Fruit fly (Drosophila melanogaster) whole organism, prepupa: ENCODE data around the gene CG15923.

Experiments
- Blimp-1 ChIP-seq: fragments of 200-800 bp; sonication (Bioruptor generic); optimal IDR thresholded peaks from 3 replicates; lab custom pipeline; 2017; ENCODE audit warnings: missing biosample characterization, missing genetic modification characterization, mild to moderate bottlenecking, moderate library complexity, missing genetic modification reagents
- CG10669 ChIP-seq: fragments of 200-800 bp; sonication (Bioruptor generic); optimal IDR thresholded peaks from 3 replicates; lab custom pipeline; 2018; ENCODE audit warnings: missing biosample characterization, mild to moderate bottlenecking, missing genetic modification characterization, moderate library complexity
- CG11902 ChIP-seq: fragments of 200-800 bp; sonication (Bioruptor generic); optimal IDR thresholded peaks from 3 replicates; lab custom pipeline; 2016; ENCODE audit warnings: missing biosample characterization, missing genetic modification characterization
- CG31627 ChIP-seq: fragments of 200-800 bp; sonication (Bioruptor generic); optimal IDR thresholded peaks from 3 replicates; lab custom pipeline; 2016; ENCODE audit warnings: missing biosample characterization, missing genetic modification characterization
- CG34406 ChIP-seq: fragments of 200-800 bp; sonication (Bioruptor generic); optimal IDR thresholded peaks from 3 replicates; lab custom pipeline; 2016; ENCODE audit warnings: missing biosample characterization, missing genetic modification characterization
- CG6163 ChIP-seq: fragments of 200-800 bp; sonication (Bioruptor generic); IDR thresholded peaks from 3 replicates; pipeline ENCODE4 v1.3.6; 2022; ENCODE audit warnings: missing biosample characterization, missing genetic modification characterization
- CG6808 ChIP-seq: fragments of 200-800 bp; sonication (Bioruptor generic); optimal IDR thresholded peaks from 3 replicates; lab custom pipeline; 2017; ENCODE audit warnings: missing biosample characterization, missing genetic modification characterization, mild to moderate bottlenecking, moderate library complexity, missing genetic modification reagents
- CG7368 ChIP-seq: fragments of 200-800 bp; sonication (Bioruptor generic); optimal IDR thresholded peaks from 3 replicates; lab custom pipeline; 2016; ENCODE audit warnings: missing biosample characterization, missing genetic modification characterization
- CG8319 ChIP-seq: fragments of 200-800 bp; sonication (Bioruptor generic); optimal IDR thresholded peaks from 3 replicates; lab custom pipeline; 2016; ENCODE audit warnings: missing biosample characterization, missing genetic modification characterization
- CG8632 ChIP-seq: fragments of 200-800 bp; sonication (Bioruptor generic); optimal IDR thresholded peaks from 3 replicates; lab custom pipeline; 2016; ENCODE audit warnings: missing biosample characterization, missing genetic modification characterization
- CG9139 ChIP-seq: fragments of 200-800 bp; sonication (Bioruptor generic); optimal IDR thresholded peaks from 3 replicates; lab custom pipeline; 2017; ENCODE audit warnings: missing biosample characterization, mild to moderate bottlenecking, missing genetic modification characterization
- Eip75B ChIP-seq: fragments of 200-800 bp; sonication (Bioruptor generic); optimal IDR thresholded peaks from 3 replicates; lab custom pipeline; 2016; ENCODE audit warnings: missing biosample characterization, missing genetic modification characterization
- Eip78C ChIP-seq: fragments of 200-800 bp; sonication (Bioruptor generic); peaks from one replicate; lab custom pipeline; 2016; ENCODE audit warnings: missing biosample characterization, missing genetic modification characterization
- Ets21C ChIP-seq: fragments of 200-800 bp; sonication (Bioruptor generic); optimal IDR thresholded peaks from 3 replicates; lab custom pipeline; 2016; ENCODE audit warnings: missing biosample characterization, missing genetic modification characterization
- Gug ChIP-seq: fragments of 200-800 bp; sonication (Bioruptor generic); IDR thresholded peaks from 2 replicates; pipeline ENCODE4 v1.3.6; 2022; ENCODE audit warnings: missing biosample characterization, missing genetic modification characterization
- Hr38 ChIP-seq: sonication (Bioruptor generic); optimal IDR thresholded peaks from 2 replicates; lab custom pipeline; 2016; ENCODE audit warnings: missing biosample characterization, missing genetic modification characterization
- Smox ChIP-seq: fragments of 200-800 bp; sonication (Bioruptor generic); optimal IDR thresholded peaks from 3 replicates; lab custom pipeline; 2016; ENCODE audit warnings: missing biosample characterization, missing genetic modification characterization
- Sox15 ChIP-seq: fragments of 200-800 bp; sonication (Bioruptor generic); optimal IDR thresholded peaks from 3 replicates; lab custom pipeline; 2016; ENCODE audit warnings: missing biosample characterization, missing genetic modification characterization
- achi ChIP-seq: fragments of 200-800 bp; sonication (Bioruptor generic); optimal IDR thresholded peaks from 3 replicates; lab custom pipeline; 2016; ENCODE audit warnings: missing biosample characterization, missing genetic modification characterization
- acj6 ChIP-seq: fragments of 200-800 bp; sonication (Bioruptor generic); optimal IDR thresholded peaks from 3 replicates; lab custom pipeline; 2016; ENCODE audit warnings: missing biosample characterization, missing genetic modification characterization
- cyc ChIP-seq: fragments of 200-800 bp; sonication (Bioruptor generic); optimal IDR thresholded peaks from 3 replicates; lab custom pipeline; 2016; ENCODE audit warnings: missing biosample characterization, missing genetic modification characterization
- fkh ChIP-seq: fragments of 200-800 bp; sonication (Bioruptor generic); optimal IDR thresholded peaks from 3 replicates; lab custom pipeline; 2017; ENCODE audit warnings: missing biosample characterization, mild to moderate bottlenecking, missing genetic modification characterization, moderate library complexity
- net ChIP-seq: fragments of 200-800 bp; sonication (Bioruptor generic); optimal IDR thresholded peaks from 3 replicates; lab custom pipeline; 2016; ENCODE audit warnings: missing biosample characterization, missing genetic modification characterization
- salr ChIP-seq, 2 experiments: fragments of 200-800 bp; sonication (Bioruptor generic); optimal IDR thresholded peaks; 3 replicates each; lab custom pipeline; 2016 to 2018; ENCODE audit warnings: missing biosample characterization in 2 of 2, missing genetic modification characterization in 2 of 2, mild to moderate bottlenecking in 1 of 2
- spab ChIP-seq: fragments of 200-800 bp; sonication (Bioruptor generic); optimal IDR thresholded peaks from 2 replicates; lab custom pipeline; 2017; ENCODE audit warnings: missing biosample characterization, mild to moderate bottlenecking, missing genetic modification characterization, missing genetic modification reagents
- ss ChIP-seq, 2 experiments: fragments of 200-800 bp; sonication (Bioruptor generic); optimal IDR thresholded peaks; 2 replicates in 1 of 2; 3 replicates in 1 of 2; lab custom pipeline; 2017 to 2018; ENCODE audit warnings: mild to moderate bottlenecking in 2 of 2, missing biosample characterization in 2 of 2, missing genetic modification characterization in 2 of 2, moderate library complexity in 1 of 2
- topi ChIP-seq: fragments of 200-800 bp; sonication (Bioruptor generic); optimal IDR thresholded peaks from 3 replicates; lab custom pipeline; 2016; ENCODE audit warnings: missing biosample characterization, missing genetic modification characterization
- vri ChIP-seq: fragments of 200-800 bp; sonication (Bioruptor generic); optimal IDR thresholded peaks from 3 replicates; lab custom pipeline; 2016; ENCODE audit warnings: missing biosample characterization, mild to moderate bottlenecking, missing genetic modification characterization

Gene CG15923

DNA sequence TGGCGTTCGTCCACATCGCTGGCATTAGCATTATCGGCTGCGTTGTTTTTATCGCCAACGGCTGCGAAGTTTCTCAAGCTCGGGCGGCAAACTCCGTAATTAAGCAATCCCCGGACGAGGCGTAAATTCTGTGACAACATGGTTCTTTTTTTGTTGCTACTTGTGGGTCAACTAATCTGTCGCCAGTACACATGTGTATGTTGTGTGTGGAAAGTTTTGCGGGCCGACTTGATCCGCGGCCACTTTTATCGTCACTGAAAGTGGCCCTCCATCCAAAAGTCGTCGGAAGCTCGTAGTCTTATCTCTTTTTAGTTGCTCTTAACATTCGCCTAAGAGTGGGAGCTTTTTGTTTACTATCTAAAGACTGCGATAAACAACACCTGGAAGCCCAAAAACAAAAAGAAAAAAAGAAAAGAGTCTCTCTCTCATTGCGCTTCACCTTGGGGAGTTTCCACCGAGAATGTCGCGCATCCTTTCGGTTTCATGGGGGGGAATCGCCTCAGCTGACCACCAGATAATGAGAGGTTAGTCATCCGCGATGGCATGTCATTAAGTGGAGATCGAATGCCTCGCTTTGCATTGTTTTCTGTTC is 52.8 kb downstream of the CG15923 start, which contains the start of gene CG10877 (continued):
- TF ChIP-seq ss (GFP tag; optimal IDR thresholded peaks at IDR 0.05; lab: Kevin White, UChicago) (peak; percentile 57 to 59), CG8319 (no peak), CG6808 (GFP tag; lab: Kevin White, UChicago) (peak; percentile 42), spab (GFP tag; lab: Kevin White, UChicago) (no peak), vri (GFP tag; lab: Kevin White, UChicago) (peak; percentile 64), Gug (no peak), Smox (GFP tag; lab: Kevin White, UChicago) (no peak), acj6 (GFP tag; lab: Kevin White, UChicago) (no peak), Sox15 (GFP tag; lab: Kevin White, UChicago) (no peak), net (GFP tag; lab: Kevin White, UChicago) (peak; percentile 30), CG34406 (no peak), salr (GFP tag; optimal IDR thresholded peaks at IDR 0.05; lab: Kevin White, UChicago) (no peak), fkh (GFP tag; lab: Kevin White, UChicago) (peak; percentile 15), CG9139 (GFP tag; lab: Kevin White, UChicago) (no peak), Eip75B (GFP tag; lab: Kevin White, UChicago) (no peak), cyc (GFP tag; lab: Kevin White, UChicago) (no peak), CG31627 (GFP tag; lab: Kevin White, UChicago) (no peak), CG8632 (GFP tag; lab: Kevin White, UChicago) (no peak), CG6163 (GFP tag; lab: Robert Waterston, UW) (no peak; the same call in 2 of the 3 replicates), Hr38 (no peak), Eip78C (peak; percentile 68), CG11902 (GFP tag; lab: Kevin White, UChicago) (no peak), CG7368 (no peak), Ets21C (no peak), achi (GFP tag; lab: Kevin White, UChicago) (no peak), topi (GFP tag; lab: Kevin White, UChicago) (no peak), CG10669 (GFP tag; lab: Kevin White, UChicago) (no peak), Blimp-1 (peak; percentile 87)
